Worm (Caenorhabditis elegans): Measurements from ENCODE around the gene plpp-1.2.

- no peak for TF ChIP-seq rpc-1 (optimal IDR thresholded peaks at IDR 0.05)
- TF ChIP-seq rpc-1 (tag; optimal IDR thresholded peaks at IDR 0.05), result no peak
- no peak for TF ChIP-seq Y67H2A.10 (GFP tag; conservative IDR thresholded peaks at IDR 0.05)
- TF ChIP-seq aptf-3 (GFP tag; IDR thresholded peaks at IDR 0.05), result no peak
- TF ChIP-seq unc-62 (GFP tag; optimal IDR thresholded peaks at IDR 0.05), result no peak
- TF ChIP-seq hmg-20 (GFP tag; IDR thresholded peaks at IDR 0.05), result no peak
- no peak for TF ChIP-seq pha-4 (tag; optimal IDR thresholded peaks at IDR 0.05)
- TF ChIP-seq Y53G8AR.9 (GFP tag; conservative IDR thresholded peaks at IDR 0.05), result no peak
These were observed 8.6 kb upstream of the plpp-1.2 start, which contains the start of gene T28D9.4 for ce11 chrII:6476655-6477054.
